Worm (Caenorhabditis elegans) whole organism, L3 larva: ENCODE data around the gene C07D10.5.

Experiments
- ama-1 ChIP-seq: fragments of 150-350 bp; optimal IDR thresholded peaks from 2 replicates; lab custom pipeline; 2018
- egl-27 ChIP-seq: sonication (generic microtip); optimal IDR thresholded peaks from 4 replicates; lab custom pipeline; 2017; ENCODE audit warnings: missing biosample characterization, missing genetic modification reagents, missing genetic modification characterization
- fkh-10 ChIP-seq: sonication (generic microtip); optimal IDR thresholded peaks from 2 replicates; lab custom pipeline; 2017; ENCODE audit warnings: missing biosample characterization, missing genetic modification reagents, missing genetic modification characterization
- fkh-2 ChIP-seq: fragments of 150-350 bp; optimal IDR thresholded peaks from 2 replicates; lab custom pipeline; 2014; ENCODE audit warnings: missing biosample characterization, missing genetic modification reagents, missing genetic modification characterization
- mdl-1 ChIP-seq: fragments of 150-350 bp; optimal IDR thresholded peaks from 2 replicates; lab custom pipeline; 2014; ENCODE audit warnings: missing biosample characterization, missing genetic modification characterization
- nhr-25 ChIP-seq: sonication (generic microtip); optimal IDR thresholded peaks from 2 replicates; lab custom pipeline; 2017; ENCODE audit warnings: missing biosample characterization, missing genetic modification characterization
- nhr-28 ChIP-seq: fragments of 150-350 bp; optimal IDR thresholded peaks from 2 replicates; lab custom pipeline; 2014; ENCODE audit warnings: missing biosample characterization, missing genetic modification characterization
- nhr-76 ChIP-seq: fragments of 150-350 bp; sonication (generic microtip); optimal IDR thresholded peaks from 5 replicates; lab custom pipeline; 2014; ENCODE audit warnings: missing biosample characterization, missing genetic modification characterization
- nhr-77 ChIP-seq: fragments of 150-350 bp; optimal IDR thresholded peaks from 2 replicates; lab custom pipeline; 2014; ENCODE audit warnings: missing biosample characterization, missing genetic modification characterization
- pha-4 ChIP-seq: fragments of 150-350 bp; optimal IDR thresholded peaks from 2 replicates; lab custom pipeline; 2014; ENCODE audit warnings: missing biosample characterization, missing genetic modification reagents, missing genetic modification characterization
- tbx-2 ChIP-seq: sonication (generic microtip); optimal IDR thresholded peaks from 2 replicates; lab custom pipeline; 2016; ENCODE audit warnings: mild to moderate bottlenecking, missing genetic modification characterization, missing compliant biosample characterization

DNA sequence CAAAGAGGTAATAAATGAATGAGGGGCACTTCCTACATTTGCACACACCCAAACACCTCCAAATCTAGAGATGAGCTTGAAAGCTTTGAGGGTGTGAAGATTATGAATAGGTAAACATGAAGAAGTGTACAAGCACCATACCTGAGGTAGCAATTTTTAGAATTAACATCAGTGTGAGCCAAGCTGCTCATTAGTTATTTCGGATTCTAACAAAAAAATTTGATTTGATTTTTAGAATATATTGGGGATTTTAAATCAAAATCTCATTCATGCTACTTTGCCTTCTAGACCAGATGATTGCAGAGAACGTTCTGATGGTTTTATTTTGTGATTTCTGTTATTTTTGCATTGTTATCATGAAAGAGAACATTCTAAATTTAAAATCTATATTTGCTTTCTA lies 32.4 kb downstream of the C07D10.5 start:
- TF ChIP-seq tbx-2 (tag; lab: Kevin White, UChicago), result no peak
- no peak for TF ChIP-seq nhr-77 (tag; lab: Kevin White, UChicago)
- TF ChIP-seq pha-4 (tag; lab: Kevin White, UChicago), result no peak
- TF ChIP-seq fkh-2, result no peak
- TF ChIP-seq nhr-28 (tag; lab: Kevin White, UChicago), result no peak
- TF ChIP-seq ama-1 (lab: Kevin White, UChicago), result no peak
- TF ChIP-seq nhr-76 (tag; lab: Kevin White, UChicago), result no peak
- TF ChIP-seq egl-27 (tag; lab: Kevin White, UChicago), result no peak
- no peak for TF ChIP-seq nhr-25 (tag; lab: Kevin White, UChicago)
- TF ChIP-seq fkh-10 (GFP tag; lab: Kevin White, UChicago), result no peak
- no peak for TF ChIP-seq mdl-1
